Worm (Caenorhabditis elegans) whole organism, L1 larva: ENCODE data around the gene F26F2.7.
"Not testable (repeated sequence)": the region's sequence is repeated elsewhere in the genome, so short reads cannot be mapped to it uniquely, and the experiment has no call there.

Source experiments
- C34B4.2 ChIP-seq: sonication (generic microtip); optimal IDR thresholded peaks from 2 replicates; lab custom pipeline; 2017; ENCODE audit warnings: mild to moderate bottlenecking, missing genetic modification characterization, missing compliant biosample characterization
- F16B12.6 ChIP-seq: fragments of 150-350 bp; optimal IDR thresholded peaks from 2 replicates; lab custom pipeline; 2014; ENCODE audit warnings: missing biosample characterization, missing genetic modification characterization
- ama-1 ChIP-seq: fragments of 150-350 bp; optimal IDR thresholded peaks from 2 replicates; lab custom pipeline; 2014
- ceh-88 ChIP-seq: fragments of 200-800 bp; sonication (Bioruptor generic); IDR thresholded peaks from 2 replicates; pipeline ENCODE4 v1.3.6; 2022; ENCODE audit warnings: missing genetic modification characterization, missing compliant biosample characterization
- efl-1 ChIP-seq, 4 experiments: fragments of 150-350 bp; optimal IDR thresholded peaks in 3 of 4; peaks in 1 of 4; 1 replicate in 1 of 4; 2 replicates in 3 of 4; lab custom pipeline; 2014; ENCODE audit warnings: missing biosample characterization in 2 of 4, missing genetic modification characterization in 2 of 4, missing genetic modification reagents in 2 of 4
- egl-27 ChIP-seq, 2 experiments: fragments of 150-350 bp in 1 of 2; sonication (generic microtip); optimal IDR thresholded peaks; 3 replicates each; lab custom pipeline; 2017 to 2018; ENCODE audit warnings: missing biosample characterization in 2 of 2, missing genetic modification characterization in 2 of 2, missing genetic modification reagents in 2 of 2
- elt-2 ChIP-seq: sonication (generic microtip); optimal IDR thresholded peaks from 2 replicates; lab custom pipeline; 2016; ENCODE audit warnings: missing genetic modification characterization, mild to moderate bottlenecking, inconsistent platforms, missing compliant biosample characterization, missing genetic modification reagents
- elt-3 ChIP-seq, 6 experiments: fragments of 150-350 bp in 1 of 6; sonication (generic microtip); optimal IDR thresholded peaks; 2 replicates each; lab custom pipeline; 2017 to 2018; ENCODE audit warnings: missing biosample characterization in 6 of 6, missing genetic modification characterization in 6 of 6, inconsistent platforms in 1 of 6
- ets-5 ChIP-seq: fragments of 200-800 bp; sonication (Bioruptor generic); IDR thresholded peaks from 2 replicates; pipeline ENCODE4 v1.3.6; 2022; ENCODE audit warnings: missing genetic modification characterization, missing compliant biosample characterization
- fkh-10 ChIP-seq: sonication (generic microtip); optimal IDR thresholded peaks from 2 replicates; lab custom pipeline; 2017; ENCODE audit warnings: missing biosample characterization, missing genetic modification reagents, missing genetic modification characterization
- hlh-17 ChIP-seq: fragments of 200-800 bp; sonication (Bioruptor generic); optimal IDR thresholded peaks from 2 replicates; lab custom pipeline; 2018; ENCODE audit warnings: missing genetic modification characterization, mild to moderate bottlenecking, missing compliant biosample characterization, moderate library complexity, borderline replicate concordance
- lin-13 ChIP-seq: fragments of 150-350 bp; optimal IDR thresholded peaks from 2 replicates; lab custom pipeline; 2014; ENCODE audit warnings: missing biosample characterization, missing genetic modification reagents, missing genetic modification characterization
- lin-35 ChIP-seq, 2 experiments: fragments of 150-350 bp; optimal IDR thresholded peaks; 2 replicates each; lab custom pipeline; 2014; ENCODE audit warnings: missing biosample characterization in 2 of 2, missing genetic modification characterization in 2 of 2, missing genetic modification reagents in 2 of 2
- lin-39 ChIP-seq: fragments of 150-350 bp; optimal IDR thresholded peaks from 2 replicates; lab custom pipeline; 2014; ENCODE audit warnings: missing biosample characterization, missing genetic modification reagents, missing genetic modification characterization
- mab-9 ChIP-seq: fragments of 200-800 bp; sonication (Bioruptor generic); IDR thresholded peaks from 2 replicates; pipeline ENCODE4 v1.3.6; 2022; ENCODE audit warnings: missing genetic modification reagents, missing genetic modification characterization, missing compliant biosample characterization
- mep-1 ChIP-seq: fragments of 150-350 bp; optimal IDR thresholded peaks from 2 replicates; lab custom pipeline; 2014; ENCODE audit warnings: missing biosample characterization, missing genetic modification characterization
- nhr-11 ChIP-seq: fragments of 150-350 bp; optimal IDR thresholded peaks from 2 replicates; lab custom pipeline; 2014; ENCODE audit warnings: missing biosample characterization, missing genetic modification characterization
- nhr-47 ChIP-seq: sonication (generic microtip); optimal IDR thresholded peaks from 2 replicates; lab custom pipeline; 2016; ENCODE audit warnings: mild to moderate bottlenecking, missing genetic modification characterization, moderate library complexity, missing compliant biosample characterization
- nhr-71 ChIP-seq: sonication (generic microtip); optimal IDR thresholded peaks from 2 replicates; lab custom pipeline; 2016; ENCODE audit warnings: mild to moderate bottlenecking, missing genetic modification characterization, moderate library complexity, missing compliant biosample characterization
- nhr-84 ChIP-seq: sonication (generic microtip); optimal IDR thresholded peaks from 2 replicates; lab custom pipeline; 2017; ENCODE audit warnings: missing biosample characterization, missing genetic modification characterization
- pqm-1 ChIP-seq: sonication (generic microtip); optimal IDR thresholded peaks from 3 replicates; lab custom pipeline; 2017; ENCODE audit warnings: missing biosample characterization, missing genetic modification characterization
- skn-1 ChIP-seq: fragments of 150-350 bp; optimal IDR thresholded peaks from 2 replicates; lab custom pipeline; 2014; ENCODE audit warnings: missing biosample characterization, missing genetic modification characterization
- snpc-4 ChIP-seq: fragments of 150-350 bp; optimal IDR thresholded peaks from 2 replicates; lab custom pipeline; 2014; ENCODE audit warnings: missing biosample characterization, missing genetic modification characterization
- sptf-1 ChIP-seq: fragments of 150-350 bp; optimal IDR thresholded peaks from 2 replicates; lab custom pipeline; 2014; ENCODE audit warnings: missing biosample characterization, missing genetic modification characterization
- unc-130 ChIP-seq: fragments of 150-350 bp; optimal IDR thresholded peaks from 2 replicates; lab custom pipeline; 2017; ENCODE audit warnings: missing biosample characterization, missing genetic modification characterization, inconsistent platforms
- unc-30 ChIP-seq: sonication (generic microtip); optimal IDR thresholded peaks from 2 replicates; lab custom pipeline; 2017; ENCODE audit warnings: missing biosample characterization, missing genetic modification characterization
- unc-62 ChIP-seq: fragments of 150-350 bp; optimal IDR thresholded peaks from 2 replicates; lab custom pipeline; 2014; ENCODE audit warnings: missing biosample characterization, missing genetic modification reagents, missing genetic modification characterization
- unc-86 ChIP-seq: sonication (generic microtip); optimal IDR thresholded peaks from 2 replicates; lab custom pipeline; 2016; ENCODE audit warnings: missing genetic modification characterization, missing compliant biosample characterization
- unc-98 ChIP-seq: fragments of 200-800 bp; sonication (Bioruptor generic); IDR thresholded peaks from 2 replicates; pipeline ENCODE4 v1.3.6; 2022; ENCODE audit warnings: missing genetic modification characterization, missing compliant biosample characterization
- xbp-1 ChIP-seq: sonication (generic microtip); optimal IDR thresholded peaks from 2 replicates; lab custom pipeline; 2016; ENCODE audit warnings: missing genetic modification characterization, missing compliant biosample characterization
- zag-1 ChIP-seq: fragments of 150-350 bp; optimal IDR thresholded peaks from 2 replicates; lab custom pipeline; 2014; ENCODE audit warnings: missing biosample characterization, missing genetic modification characterization
- ztf-4 ChIP-seq: fragments of 150-350 bp; optimal IDR thresholded peaks from 2 replicates; lab custom pipeline; 2014; ENCODE audit warnings: missing biosample characterization, missing genetic modification characterization

The F26F2.7 gene

DNA sequence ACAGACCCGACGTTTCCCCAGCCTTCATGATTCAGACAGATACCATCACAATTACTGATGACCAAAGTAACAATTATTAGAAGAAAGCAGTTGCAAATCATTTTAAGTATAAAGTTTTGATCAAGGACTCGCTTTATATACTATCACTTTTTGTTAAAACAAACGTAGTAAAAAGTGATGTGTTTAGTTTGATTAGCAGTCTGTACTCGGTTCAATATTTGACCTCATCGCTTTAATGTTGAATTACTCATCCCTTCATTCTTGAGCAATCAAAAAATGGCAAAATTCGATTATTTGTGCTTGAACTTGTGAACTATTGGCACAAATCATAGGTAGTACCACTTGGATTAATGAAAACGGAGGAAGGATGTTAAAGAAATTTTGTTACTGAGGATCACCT is 22.5 kb upstream of the F26F2.7 start, which contains the start of gene abf-4:
Gene abf-4 (minus strand): TSS at position 101 of the 400 bp plus-strand sequence.
- TF ChIP-seq pqm-1 (tag; lab: Kevin White, UChicago) (no peak), efl-1 (optimal IDR thresholded peaks at IDR 0.05; lab: Kevin White, UChicago) (no peak), efl-1 (GFP tag; optimal IDR thresholded peaks at IDR 0.05 in 1 of 2; lab: Kevin White, UChicago) (no peak), ceh-88 (GFP tag; lab: Robert Waterston, UW) (no peak), lin-35 (GFP tag; optimal IDR thresholded peaks at IDR 0.05; lab: Kevin White, UChicago) (no peak), lin-39 (tag; lab: Kevin White, UChicago) (no peak), ets-5 (GFP tag; lab: Robert Waterston, UW) (no peak), unc-62 (GFP tag; lab: Kevin White, UChicago) (no peak), hlh-17 (GFP tag; lab: Kevin White, UChicago) (no peak), unc-98 (no peak), nhr-84 (tag; lab: Kevin White, UChicago) (no peak), ama-1 (no peak)

DNA sequence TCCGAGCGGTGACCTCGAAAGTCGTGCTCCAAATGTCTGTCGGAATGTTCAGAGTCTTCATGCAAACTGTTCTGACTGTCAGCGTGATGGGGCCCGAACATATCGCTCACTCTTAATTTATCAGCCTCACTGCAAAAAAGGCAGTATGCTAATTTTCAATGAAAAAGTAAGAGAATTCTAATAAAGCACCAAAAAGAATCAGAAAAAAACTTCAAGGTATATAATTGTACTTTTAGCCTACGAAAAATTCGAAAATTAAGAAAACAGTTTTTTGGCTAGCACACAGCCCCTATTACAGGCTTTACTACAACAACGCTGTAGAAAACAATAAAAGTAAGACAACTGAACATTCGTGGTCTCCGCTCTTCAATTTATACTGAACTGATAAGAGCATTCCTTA is 19.0 kb upstream of the F26F2.7 start, which contains the start of gene F26F2.1:
Gene F26F2.1 (minus strand): TSS at position 101 of the 400 bp plus-strand sequence.
- no peak for TF ChIP-seq ztf-4 (tag; lab: Kevin White, UChicago)

DNA sequence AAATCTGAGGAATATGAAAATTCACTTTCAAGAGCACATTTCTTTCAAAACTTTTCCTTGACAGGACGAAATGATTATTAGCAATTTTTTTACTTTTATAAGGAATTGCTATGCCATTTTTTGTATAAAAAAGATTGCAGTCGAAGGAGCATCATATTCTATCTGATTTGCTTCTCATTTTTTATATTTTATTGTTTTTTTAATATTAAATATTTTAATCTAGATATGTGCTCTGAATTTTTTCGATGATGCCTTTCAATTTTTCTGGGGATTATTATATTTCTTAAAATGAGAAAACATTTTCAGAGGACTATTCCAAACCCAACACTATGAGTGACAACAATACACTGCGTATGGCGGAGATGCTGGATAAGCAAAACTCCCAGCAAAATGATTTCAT is 16.7 kb upstream of the F26F2.7 start, which contains the start of gene F26F2.13:
Gene F26F2.13 (plus strand): TSS at position 301 of the 400 bp plus-strand sequence.
- not testable (repeated sequence) for TF ChIP-seq xbp-1 (tag; lab: Kevin White, UChicago); lin-13; mep-1 (tag; lab: Kevin White, UChicago)

- TF ChIP-seq mab-9 (GFP tag; lab: Robert Waterston, UW): no peak
Measured at ce11 chrV:20566454-20566853, 14.3 kb upstream of the F26F2.7 start, which contains the start of gene F26F2.3. TSS of gene F26F2.3 (minus strand) at chrV:20566554.

DNA sequence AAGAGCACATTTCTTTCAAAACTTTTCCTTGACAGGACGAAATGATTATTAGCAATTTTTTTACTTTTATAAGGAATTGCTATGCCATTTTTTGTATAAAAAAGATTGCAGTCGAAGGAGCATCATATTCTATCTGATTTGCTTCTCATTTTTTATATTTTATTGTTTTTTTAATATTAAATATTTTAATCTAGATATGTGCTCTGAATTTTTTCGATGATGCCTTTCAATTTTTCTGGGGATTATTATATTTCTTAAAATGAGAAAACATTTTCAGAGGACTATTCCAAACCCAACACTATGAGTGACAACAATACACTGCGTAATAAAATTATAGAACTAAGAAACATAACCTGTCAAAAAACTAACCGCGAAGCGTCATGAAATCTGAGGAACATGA is 11.8 kb upstream of the F26F2.7 start, which contains the start of gene F26F2.4:
Gene F26F2.4 (plus strand): TSS at position 301 of the 400 bp plus-strand sequence.
- not testable (repeated sequence) for TF ChIP-seq F16B12.6 (tag; lab: Kevin White, UChicago); ama-1; zag-1 (tag; lab: Kevin White, UChicago)

DNA sequence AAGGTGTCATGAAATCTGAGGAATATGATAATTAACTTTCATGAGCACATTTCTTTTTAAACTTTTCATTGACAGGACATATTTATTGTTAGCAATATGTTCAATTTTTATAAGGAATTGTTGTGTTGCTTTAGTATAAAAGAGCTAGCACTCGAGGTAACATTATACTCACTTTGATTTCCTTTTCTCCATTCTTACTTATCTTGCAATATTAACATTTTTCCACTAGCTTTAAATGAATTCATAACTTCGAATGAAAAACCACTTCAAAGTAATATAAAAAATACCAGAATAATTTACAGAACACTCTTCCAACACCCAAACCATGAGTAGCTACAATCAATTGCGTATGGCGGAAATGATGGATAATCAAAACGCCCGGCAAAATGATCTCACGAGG is 7.4 kb upstream of the F26F2.7 start, which contains the start of gene F26F2.5:
Gene F26F2.5 (plus strand): TSS at position 301 of the 400 bp plus-strand sequence.
- TF ChIP-seq unc-86 (tag; lab: Kevin White, UChicago) (no peak), fkh-10 (no peak)
- TF ChIP-seq, all 84 proteins: peak for 0

DNA sequence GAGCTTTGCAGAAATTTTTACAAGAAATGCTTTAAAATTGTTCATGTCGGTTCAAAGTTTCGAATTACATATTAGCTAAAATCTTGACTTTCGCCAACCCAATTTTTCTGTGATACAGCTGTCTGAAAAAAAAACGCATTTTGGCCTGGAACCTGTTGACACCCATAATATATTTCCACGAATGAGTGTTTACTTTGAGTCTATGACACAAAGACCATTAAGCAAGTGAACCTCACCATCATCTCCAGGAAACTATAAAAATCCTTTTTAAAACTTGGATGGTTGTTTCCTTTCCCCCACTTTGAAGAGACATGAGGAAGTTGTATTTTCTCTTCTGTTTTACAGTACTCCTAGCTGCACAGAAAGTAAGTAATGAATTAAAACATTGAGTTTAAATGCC is 6.5 kb upstream of the F26F2.7 start, which contains the start of gene clec-263:
Gene clec-263 (plus strand): TSS at position 301 of the 400 bp plus-strand sequence.
- TF ChIP-seq skn-1 (tag; lab: Kevin White, UChicago): no peak
- TF ChIP-seq egl-27 (tag; optimal IDR thresholded peaks at IDR 0.05; lab: Kevin White, UChicago): no peak
- no peak for TF ChIP-seq efl-1 (optimal IDR thresholded peaks at IDR 0.05; lab: Kevin White, UChicago)
- TF ChIP-seq efl-1 (GFP tag; optimal IDR thresholded peaks at IDR 0.05 in 1 of 2; lab: Kevin White, UChicago): peak in 1 of 2 experiments; percentile 4
- TF ChIP-seq ets-5 (GFP tag; lab: Robert Waterston, UW): no peak
- TF ChIP-seq elt-3 (tag; optimal IDR thresholded peaks at IDR 0.05; lab: Kevin White, UChicago): no peak
- TF ChIP-seq lin-13: no peak
- TF ChIP-seq snpc-4 (tag; lab: Kevin White, UChicago): no peak

- no peak for TF ChIP-seq nhr-11 (tag; lab: Kevin White, UChicago)
- no peak for TF ChIP-seq sptf-1 (tag; lab: Kevin White, UChicago)
- TF ChIP-seq unc-62 (GFP tag; lab: Kevin White, UChicago): no peak
- no peak for TF ChIP-seq unc-30 (tag; lab: Kevin White, UChicago)
- TF ChIP-seq C34B4.2 (tag; lab: Kevin White, UChicago): no peak
- TF ChIP-seq hlh-17 (GFP tag; lab: Kevin White, UChicago): no peak
- TF ChIP-seq unc-130: no peak
- TF ChIP-seq nhr-71 (tag; lab: Kevin White, UChicago): no peak
- no peak for TF ChIP-seq nhr-47 (tag; lab: Kevin White, UChicago)
- no peak for TF ChIP-seq elt-2 (tag; lab: Kevin White, UChicago)
Measured at ce11 chrV:20574872-20575271, 5.9 kb upstream of the F26F2.7 start.
